Fruit fly (Drosophila melanogaster) whole organism, prepupa: ENCODE measurements around the gene CG34171.

Experiments
- CG11762 ChIP-seq: fragments of 200-800 bp; sonication (Bioruptor generic); optimal IDR thresholded peaks from 3 replicates; lab custom pipeline; 2016; ENCODE audit warnings: missing biosample characterization, missing genetic modification characterization; ENCODE audit not compliant: insufficient read depth
- CG11902 ChIP-seq: fragments of 200-800 bp; sonication (Bioruptor generic); optimal IDR thresholded peaks from 3 replicates; lab custom pipeline; 2016; ENCODE audit warnings: missing biosample characterization, missing genetic modification characterization
- CG31627 ChIP-seq: fragments of 200-800 bp; sonication (Bioruptor generic); optimal IDR thresholded peaks from 3 replicates; lab custom pipeline; 2016; ENCODE audit warnings: missing biosample characterization, missing genetic modification characterization
- CG6854 ChIP-seq: fragments of 200-800 bp; sonication (Bioruptor generic); optimal IDR thresholded peaks from 2 replicates; lab custom pipeline; 2017; ENCODE audit warnings: missing biosample characterization, mild to moderate bottlenecking, missing genetic modification characterization
- Ets21C ChIP-seq: fragments of 200-800 bp; sonication (Bioruptor generic); optimal IDR thresholded peaks from 3 replicates; lab custom pipeline; 2016; ENCODE audit warnings: missing biosample characterization, missing genetic modification characterization
- Met ChIP-seq: fragments of 200-800 bp; sonication (Bioruptor generic); optimal IDR thresholded peaks from 3 replicates; lab custom pipeline; 2016; ENCODE audit warnings: missing biosample characterization, missing genetic modification characterization
- OdsH ChIP-seq: fragments of 200-800 bp; sonication (Bioruptor generic); optimal IDR thresholded peaks from 3 replicates; lab custom pipeline; 2016; ENCODE audit warnings: missing biosample characterization, missing genetic modification characterization
- Sox102F ChIP-seq: fragments of 200-800 bp; sonication (Bioruptor generic); optimal IDR thresholded peaks from 2 replicates; lab custom pipeline; 2016; ENCODE audit warnings: missing biosample characterization, mild to moderate bottlenecking, missing genetic modification characterization
- Sox15 ChIP-seq: fragments of 200-800 bp; sonication (Bioruptor generic); optimal IDR thresholded peaks from 3 replicates; lab custom pipeline; 2016; ENCODE audit warnings: missing biosample characterization, missing genetic modification characterization
- cyc ChIP-seq: fragments of 200-800 bp; sonication (Bioruptor generic); optimal IDR thresholded peaks from 3 replicates; lab custom pipeline; 2016; ENCODE audit warnings: missing biosample characterization, missing genetic modification characterization
- net ChIP-seq: fragments of 200-800 bp; sonication (Bioruptor generic); optimal IDR thresholded peaks from 3 replicates; lab custom pipeline; 2016; ENCODE audit warnings: missing biosample characterization, missing genetic modification characterization
- spab ChIP-seq: fragments of 200-800 bp; sonication (Bioruptor generic); optimal IDR thresholded peaks from 2 replicates; lab custom pipeline; 2017; ENCODE audit warnings: missing biosample characterization, mild to moderate bottlenecking, missing genetic modification characterization, missing genetic modification reagents

dm6 chr2L:18377109-18377508 is 1.3 kb upstream of the CG34171 start:
- TF ChIP-seq OdsH (GFP tag; lab: Kevin White, UChicago) (peak; percentile 11), cyc (GFP tag; lab: Kevin White, UChicago) (peak; percentile 50), Met (GFP tag; lab: Kevin White, UChicago) (peak; percentile 57), CG11902 (GFP tag; lab: Kevin White, UChicago) (no peak), Sox15 (GFP tag; lab: Kevin White, UChicago) (peak; percentile 3), Ets21C (peak; percentile 42), net (peak; percentile 4), spab (no peak), CG6854 (GFP tag; lab: Kevin White, UChicago) (no peak), CG11762 (GFP tag; lab: Kevin White, UChicago) (no peak), Sox102F (GFP tag; lab: Kevin White, UChicago) (peak; percentile 65), CG31627 (GFP tag; lab: Kevin White, UChicago) (peak; percentile 66)
